Fruit fly (Drosophila melanogaster) whole organism, embryonic: ENCODE measurements around the gene Acp98AB.
A peak's percentile ranks its signal among the peaks of the same experiment; 100 is the strongest.

ENCODE experiments used
- Aef1 ChIP-seq: fragments of 200-800 bp; sonication (Bioruptor generic); IDR thresholded peaks from 3 replicates; pipeline ENCODE4 v1.3.6; 2022; ENCODE audit warnings: missing biosample characterization, missing genetic modification characterization
- Antp ChIP-seq: fragments of 200-800 bp; sonication (Bioruptor generic); optimal IDR thresholded peaks from 3 replicates; lab custom pipeline; 2016; ENCODE audit warnings: missing biosample characterization, missing genetic modification characterization
- B-H2 ChIP-seq: fragments of 200-800 bp; sonication (Bioruptor generic); optimal IDR thresholded peaks from 2 replicates; lab custom pipeline; 2018; ENCODE audit warnings: missing biosample characterization, mild to moderate bottlenecking, missing genetic modification characterization
- BEAF-32 ChIP-seq: fragments of 200-800 bp; sonication (Bioruptor generic); optimal IDR thresholded peaks from 3 replicates; lab custom pipeline; 2017; ENCODE audit warnings: missing biosample characterization, missing genetic modification characterization, mild to moderate bottlenecking, moderate library complexity, missing genetic modification reagents
- Bgb ChIP-seq: fragments of 200-800 bp; sonication (Bioruptor generic); IDR thresholded peaks from 2 replicates; pipeline ENCODE4 v1.3.6; 2022; ENCODE audit warnings: missing biosample characterization, missing genetic modification characterization; ENCODE audit not compliant: partially characterized antibody
- C15 ChIP-seq: fragments of 200-800 bp; sonication (Bioruptor generic); IDR thresholded peaks from 3 replicates; pipeline ENCODE4 v1.3.6; 2022; ENCODE audit warnings: missing biosample characterization, missing genetic modification characterization
- CG12299 ChIP-seq: fragments of 200-800 bp; sonication (Bioruptor generic); optimal IDR thresholded peaks from 2 replicates; lab custom pipeline; 2018; ENCODE audit warnings: missing biosample characterization, mild to moderate bottlenecking, missing genetic modification characterization
- CG12391 ChIP-seq: fragments of 200-800 bp; sonication (Bioruptor generic); optimal IDR thresholded peaks from 3 replicates; lab custom pipeline; 2018; ENCODE audit warnings: missing biosample characterization, mild to moderate bottlenecking, missing genetic modification characterization, moderate library complexity
- CG14965 ChIP-seq: fragments of 200-800 bp; sonication (Bioruptor generic); optimal IDR thresholded peaks from 2 replicates; lab custom pipeline; 2016; ENCODE audit warnings: missing biosample characterization, missing genetic modification characterization, borderline replicate concordance
- CG17385 ChIP-seq: fragments of 200-800 bp; sonication (Bioruptor generic); optimal IDR thresholded peaks from 3 replicates; lab custom pipeline; 2018; ENCODE audit warnings: missing biosample characterization, mild to moderate bottlenecking, missing genetic modification characterization
- CG18599 ChIP-seq: fragments of 200-800 bp; sonication (Bioruptor generic); optimal IDR thresholded peaks from 3 replicates; lab custom pipeline; 2017; ENCODE audit warnings: missing biosample characterization, missing genetic modification characterization, mild to moderate bottlenecking, moderate library complexity, missing genetic modification reagents
- CG31388 ChIP-seq: fragments of 200-800 bp; sonication (Bioruptor generic); optimal IDR thresholded peaks from 2 replicates; lab custom pipeline; 2016; ENCODE audit warnings: missing biosample characterization, missing genetic modification characterization
- CG32767 ChIP-seq: fragments of 200-800 bp; sonication (Bioruptor generic); IDR thresholded peaks from 2 replicates; pipeline ENCODE4 v1.3.6; 2022; ENCODE audit warnings: missing biosample characterization, missing genetic modification characterization
- CG34376 ChIP-seq: fragments of 200-800 bp; sonication (Bioruptor generic); optimal IDR thresholded peaks from 2 replicates; lab custom pipeline; 2018; ENCODE audit warnings: missing biosample characterization, mild to moderate bottlenecking, missing genetic modification characterization
- CG6254 ChIP-seq: fragments of 200-800 bp; sonication (Bioruptor generic); optimal IDR thresholded peaks from 3 replicates; lab custom pipeline; 2017; ENCODE audit warnings: mild to moderate bottlenecking, missing biosample characterization, missing genetic modification reagents, missing genetic modification characterization
- CG7372 ChIP-seq: fragments of 200-800 bp; sonication (Bioruptor generic); IDR thresholded peaks from 2 replicates; pipeline ENCODE4 v1.3.6; 2022; ENCODE audit warnings: missing biosample characterization, missing genetic modification characterization
- CG7963 ChIP-seq: fragments of 200-800 bp; sonication (Bioruptor generic); IDR thresholded peaks from 3 replicates; pipeline ENCODE4 v1.3.6; 2022; ENCODE audit warnings: missing biosample characterization, missing genetic modification characterization; ENCODE audit not compliant: partially characterized antibody
- CG8388 ChIP-seq: fragments of 200-800 bp; sonication (Bioruptor generic); optimal IDR thresholded peaks from 2 replicates; lab custom pipeline; 2019; ENCODE audit warnings: missing biosample characterization, mild to moderate bottlenecking, missing genetic modification characterization, moderate library complexity
- CG8478 ChIP-seq: fragments of >200 bp; optimal IDR thresholded peaks from 2 replicates; lab custom pipeline; 2018
- CG8765 ChIP-seq: fragments of 200-800 bp; sonication (Bioruptor generic); IDR thresholded peaks from 2 replicates; pipeline ENCODE4 v1.3.6; 2022; ENCODE audit warnings: missing biosample characterization, missing genetic modification characterization
- CG8944 ChIP-seq: fragments of 200-800 bp; sonication (Bioruptor generic); optimal IDR thresholded peaks from 3 replicates; lab custom pipeline; 2016; ENCODE audit warnings: missing biosample characterization, missing genetic modification characterization
- CG9876 ChIP-seq: fragments of 200-800 bp; sonication (Bioruptor generic); optimal IDR thresholded peaks from 2 replicates; lab custom pipeline; 2016; ENCODE audit warnings: missing biosample characterization, missing genetic modification characterization
- Dll ChIP-seq: fragments of 200-800 bp; sonication (Bioruptor generic); IDR thresholded peaks from 4 replicates; pipeline ENCODE4 v1.3.6; 2022; ENCODE audit warnings: missing biosample characterization, missing genetic modification characterization; ENCODE audit not compliant: partially characterized antibody
- ERR ChIP-seq: fragments of 200-800 bp; sonication (Bioruptor generic); optimal IDR thresholded peaks from 2 replicates; lab custom pipeline; 2016; ENCODE audit warnings: missing biosample characterization, missing genetic modification characterization
- Fer3 ChIP-seq: fragments of 200-800 bp; sonication (Bioruptor generic); optimal IDR thresholded peaks from 2 replicates; lab custom pipeline; 2018; ENCODE audit warnings: missing biosample characterization, mild to moderate bottlenecking, missing genetic modification characterization, moderate library complexity
- HHEX ChIP-seq: fragments of 200-800 bp; sonication (Bioruptor generic); optimal IDR thresholded peaks from 3 replicates; lab custom pipeline; 2017; ENCODE audit warnings: missing biosample characterization, mild to moderate bottlenecking, missing genetic modification characterization, missing genetic modification reagents
- Mad ChIP-seq: fragments of 200-800 bp; sonication (Bioruptor generic); optimal IDR thresholded peaks from 2 replicates; lab custom pipeline; 2016; ENCODE audit warnings: missing biosample characterization, missing genetic modification characterization
- Mrtf ChIP-seq: fragments of 200-800 bp; sonication (Bioruptor generic); IDR thresholded peaks from 3 replicates; pipeline ENCODE4 v1.3.6; 2022; ENCODE audit warnings: missing biosample characterization, missing genetic modification characterization
- Opbp ChIP-seq: fragments of 200-800 bp; sonication (Bioruptor generic); IDR thresholded peaks from 3 replicates; pipeline ENCODE4 v1.3.6; 2022; ENCODE audit warnings: missing biosample characterization, missing genetic modification characterization; ENCODE audit not compliant: partially characterized antibody
- Pdp1 ChIP-seq, 2 experiments: fragments of 200-800 bp; sonication (Bioruptor generic); optimal IDR thresholded peaks; 3 replicates each; lab custom pipeline; 2016; ENCODE audit warnings: missing biosample characterization in 2 of 2, missing genetic modification characterization in 2 of 2, mild to moderate bottlenecking in 1 of 2, moderate library complexity in 1 of 2
- TFAM ChIP-seq: fragments of 200-800 bp; sonication (Bioruptor generic); optimal IDR thresholded peaks from 2 replicates; lab custom pipeline; 2017; ENCODE audit warnings: missing biosample characterization, missing genetic modification characterization, inconsistent platforms
- chif ChIP-seq, 2 experiments: fragments of 200-800 bp; sonication (Bioruptor generic); optimal IDR thresholded peaks; 3 replicates each; lab custom pipeline; 2016; ENCODE audit warnings: missing biosample characterization in 2 of 2, missing genetic modification characterization in 2 of 2
- dan ChIP-seq: fragments of 200-800 bp; sonication (Bioruptor generic); IDR thresholded peaks from 2 replicates; pipeline ENCODE4 v1.3.6; 2022; ENCODE audit warnings: missing biosample characterization, missing genetic modification characterization
- dmrt11E ChIP-seq: fragments of 200-800 bp; sonication (Bioruptor generic); optimal IDR thresholded peaks from 3 replicates; lab custom pipeline; 2018; ENCODE audit warnings: missing biosample characterization, mild to moderate bottlenecking, missing genetic modification characterization, moderate library complexity
- dmrt99B ChIP-seq: fragments of 200-800 bp; sonication (Bioruptor generic); optimal IDR thresholded peaks from 2 replicates; lab custom pipeline; 2018; ENCODE audit warnings: missing biosample characterization, mild to moderate bottlenecking, missing genetic modification characterization, moderate library complexity
- dpn ChIP-seq, 2 experiments: fragments of 200-800 bp; sonication (Bioruptor generic); optimal IDR thresholded peaks; 3 replicates each; lab custom pipeline; 2016; ENCODE audit warnings: missing biosample characterization in 2 of 2, missing genetic modification characterization in 2 of 2
- emc ChIP-seq: fragments of 200-800 bp; sonication (Bioruptor generic); optimal IDR thresholded peaks from 2 replicates; lab custom pipeline; 2016; ENCODE audit warnings: missing biosample characterization, missing genetic modification characterization
- fd3F ChIP-seq: fragments of 200-800 bp; sonication (Bioruptor generic); optimal IDR thresholded peaks from 2 replicates; lab custom pipeline; 2018; ENCODE audit warnings: missing biosample characterization, mild to moderate bottlenecking, missing genetic modification characterization, moderate library complexity
- fu2 ChIP-seq: fragments of 200-800 bp; sonication (Bioruptor generic); optimal IDR thresholded peaks from 2 replicates; lab custom pipeline; 2016; ENCODE audit warnings: missing biosample characterization, missing genetic modification characterization
- gcm ChIP-seq: fragments of 200-800 bp; sonication (Bioruptor generic); optimal IDR thresholded peaks from 2 replicates; lab custom pipeline; 2019; ENCODE audit warnings: missing biosample characterization, mild to moderate bottlenecking, missing genetic modification characterization, moderate library complexity
- jing ChIP-seq: fragments of 200-800 bp; sonication (Bioruptor generic); optimal IDR thresholded peaks from 2 replicates; lab custom pipeline; 2018; ENCODE audit warnings: missing biosample characterization, mild to moderate bottlenecking, missing genetic modification characterization
- jumu ChIP-seq: fragments of 200-800 bp; sonication (Bioruptor generic); optimal IDR thresholded peaks from 3 replicates; lab custom pipeline; 2016; ENCODE audit warnings: missing biosample characterization, missing genetic modification characterization
- mirr ChIP-seq: fragments of 200-800 bp; sonication (Bioruptor generic); optimal IDR thresholded peaks from 3 replicates; lab custom pipeline; 2018; ENCODE audit warnings: missing biosample characterization, mild to moderate bottlenecking, missing genetic modification characterization
- p53 ChIP-seq: fragments of 200-800 bp; sonication (Bioruptor generic); optimal IDR thresholded peaks from 2 replicates; lab custom pipeline; 2016; ENCODE audit warnings: missing biosample characterization, missing genetic modification characterization
- pnt ChIP-seq: fragments of 200-800 bp; sonication (Bioruptor generic); optimal IDR thresholded peaks from 3 replicates; lab custom pipeline; 2016; ENCODE audit warnings: missing biosample characterization, missing genetic modification characterization
- row ChIP-seq: fragments of 200-800 bp; sonication (Bioruptor generic); IDR thresholded peaks from 3 replicates; pipeline ENCODE4 v1.3.6; 2022; ENCODE audit warnings: missing biosample characterization, missing genetic modification characterization
- schlank ChIP-seq: fragments of 200-800 bp; sonication (Bioruptor generic); optimal IDR thresholded peaks from 2 replicates; lab custom pipeline; 2018; ENCODE audit warnings: missing biosample characterization, mild to moderate bottlenecking, missing genetic modification characterization
- shn ChIP-seq: fragments of 200-800 bp; sonication (Bioruptor generic); optimal IDR thresholded peaks from 3 replicates; lab custom pipeline; 2016; ENCODE audit warnings: missing biosample characterization, missing genetic modification characterization
- sna ChIP-seq: fragments of 200-800 bp; sonication (Bioruptor generic); IDR thresholded peaks from 2 replicates; pipeline ENCODE4 v1.3.6; 2022; ENCODE audit warnings: missing biosample characterization, missing genetic modification characterization; ENCODE audit not compliant: partially characterized antibody

Gene Acp98AB

dm6 chr3R:27662857-27663256 is 31.8 kb upstream of the Acp98AB start (continued):
- TF ChIP-seq CG18599 (GFP tag; lab: Kevin White, UChicago) (peak; percentile 1), CG34376 (GFP tag; lab: Kevin White, UChicago) (no peak), fu2 (GFP tag; lab: Kevin White, UChicago) (no peak), Opbp (GFP tag; lab: Robert Waterston, UW) (no peak), BEAF-32 (GFP tag; lab: Kevin White, UChicago) (no peak), CG7963 (GFP tag; lab: Robert Waterston, UW) (no peak), Bgb (GFP tag; lab: Robert Waterston, UW) (no peak), Mrtf (GFP tag; lab: Robert Waterston, UW) (no peak), schlank (tag; lab: Kevin White, UChicago) (no peak), CG31388 (GFP tag; lab: Kevin White, UChicago) (no peak), ERR (GFP tag; lab: Kevin White, UChicago) (no peak), fd3F (GFP tag; lab: Kevin White, UChicago) (no peak), CG8478 (lab: Kevin White, UChicago) (peak; percentile 7)

dm6 chr3R:27677174-27677726 is 17.4 kb upstream of the Acp98AB start, which contains the start of gene Hsdl2:
TSS of gene Hsdl2 (plus strand) at chr3R:27677522.
- TF ChIP-seq CG8944 (GFP tag; lab: Kevin White, UChicago) (peak; percentile 4), dmrt11E (tag; lab: Kevin White, UChicago) (no peak), jing (GFP tag; lab: Kevin White, UChicago) (no peak), HHEX (GFP tag; lab: Kevin White, UChicago) (no peak), p53 (GFP tag; lab: Kevin White, UChicago) (no peak), Fer3 (tag; lab: Kevin White, UChicago) (no peak), TFAM (GFP tag; lab: Kevin White, UChicago) (no peak), dpn (GFP tag; optimal IDR thresholded peaks at IDR 0.05; lab: Kevin White, UChicago) (peak in 1 of 2 experiments; percentile 29), Aef1 (peak; percentile 54), emc (GFP tag; lab: Kevin White, UChicago) (no peak), sna (GFP tag; lab: Robert Waterston, UW) (peak; percentile 68), Dll (GFP tag; lab: Robert Waterston, UW) (peak; percentile 69), CG8765 (GFP tag; lab: Robert Waterston, UW) (no peak), CG12299 (tag; lab: Kevin White, UChicago) (no peak), dmrt99B (no peak), Antp (GFP tag; lab: Kevin White, UChicago) (no peak), B-H2 (GFP tag; lab: Kevin White, UChicago) (no peak), CG17385 (GFP tag; lab: Kevin White, UChicago) (no peak), shn (GFP tag; lab: Kevin White, UChicago) (no peak), Mad (peak; percentile 67), gcm (GFP tag; lab: Kevin White, UChicago) (no peak), CG32767 (GFP tag; lab: Robert Waterston, UW) (no peak), CG14965 (no peak), CG6254 (no peak), row (GFP tag; lab: Robert Waterston, UW) (peak; percentile 75), CG34376 (GFP tag; lab: Kevin White, UChicago) (peak; percentile 49), Pdp1 (GFP tag; optimal IDR thresholded peaks at IDR 0.05; lab: Kevin White, UChicago) (peak in 1 of 2 experiments; percentile 47), mirr (GFP tag; lab: Kevin White, UChicago) (no peak), chif (GFP tag; optimal IDR thresholded peaks at IDR 0.05; lab: Kevin White, UChicago) (peak in 1 of 2 experiments; percentile 1), jumu (GFP tag; lab: Kevin White, UChicago) (peak; percentile 17), CG12391 (tag; lab: Kevin White, UChicago) (peak; percentile 68), CG9876 (GFP tag; lab: Kevin White, UChicago) (no peak), dan (GFP tag; lab: Robert Waterston, UW) (no peak), C15 (no peak), pnt (no peak), CG8388 (no peak), CG7372 (GFP tag; lab: Robert Waterston, UW) (peak; percentile 42; the same call in 1 of the 2 replicates)
